Worm (Caenorhabditis elegans): ENCODE results near the gene tba-4.
"Not testable (repeated sequence)": the region's sequence is repeated elsewhere in the genome, so short reads cannot be mapped to it uniquely, and the experiment has no call there.

Gene tba-4

ce11 chrII:10898998-10899397, 19.5 kb upstream of the tba-4 start:
- TF ChIP-seq mab-5 (tag; optimal IDR thresholded peaks at IDR 0.05): no peak
- TF ChIP-seq nhr-76 (tag; optimal IDR thresholded peaks at IDR 0.05): no peak
- TF ChIP-seq lin-13 (tag; optimal IDR thresholded peaks at IDR 0.05): no peak
- TF ChIP-seq nhr-28 (tag; optimal IDR thresholded peaks at IDR 0.05): no peak
- TF ChIP-seq ham-2 (GFP tag; optimal IDR thresholded peaks at IDR 0.05): no peak
- TF ChIP-seq unc-39 (tag; optimal IDR thresholded peaks at IDR 0.05): no peak
- TF ChIP-seq blmp-1 (tag; optimal IDR thresholded peaks at IDR 0.05): no peak
- no peak for TF ChIP-seq cnd-1 (tag; optimal IDR thresholded peaks at IDR 0.05)
- no peak for TF ChIP-seq unc-62 (GFP tag; optimal IDR thresholded peaks at IDR 0.05)
- TF ChIP-seq mep-1 (tag; optimal IDR thresholded peaks at IDR 0.05): no peak

ce11 chrII:10902104-10902503, 16.4 kb upstream of the tba-4 start, which contains the start of gene gly-1:
Gene gly-1 (minus strand): TSS chrII:10902204.
- TF ChIP-seq ztf-11 (tag; optimal IDR thresholded peaks at IDR 0.05) (no peak), nhr-28 (tag; optimal IDR thresholded peaks at IDR 0.05) (no peak), snpc-4 (tag; optimal IDR thresholded peaks at IDR 0.05) (no peak)

DNA sequence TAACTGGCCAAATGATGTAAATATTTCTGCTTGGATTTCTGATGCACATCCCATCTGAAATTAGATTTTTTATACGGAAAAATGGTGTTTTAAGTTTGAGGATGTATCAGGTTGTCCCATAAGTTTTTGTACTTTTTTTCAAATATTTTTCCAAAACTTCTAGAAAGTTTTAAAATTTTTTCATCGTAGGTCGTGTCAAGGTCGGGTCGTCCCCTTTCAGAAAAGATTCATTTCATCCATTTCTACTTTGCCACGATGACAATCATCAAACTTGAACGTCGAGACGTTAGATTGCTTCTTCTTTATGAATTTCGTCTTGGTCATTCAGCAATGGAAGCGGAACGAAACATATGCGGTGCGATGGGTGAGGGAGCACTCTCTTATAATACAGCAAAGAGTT, 14.1 kb upstream of the tba-4 start, which contains the start of gene sra-12:
TSS of gene sra-12 (minus strand) at position 101 of the 400 bp plus-strand sequence.
- TF ChIP-seq sptf-1 (tag; optimal IDR thresholded peaks at IDR 0.05); lin-32 (GFP tag; optimal IDR thresholded peaks at IDR 0.05); cnd-1 (tag; optimal IDR thresholded peaks at IDR 0.05): not testable (repeated sequence)

- TF ChIP-seq unc-120 (tag; optimal IDR thresholded peaks at IDR 0.05; ENCODE audit: poor library complexity, severe bottlenecking) (no peak), nhr-2 (tag; optimal IDR thresholded peaks at IDR 0.05) (no peak), drap-1 (GFP tag; optimal IDR thresholded peaks at IDR 0.05) (no peak), tbx-8 (GFP tag; optimal IDR thresholded peaks at IDR 0.05) (no peak), nhr-76 (tag; optimal IDR thresholded peaks at IDR 0.05) (no peak), ham-2 (GFP tag; optimal IDR thresholded peaks at IDR 0.05) (no peak), flh-1 (GFP tag; optimal IDR thresholded peaks at IDR 0.05) (no peak), lin-13 (tag; optimal IDR thresholded peaks at IDR 0.05) (no peak)
These were observed 8.3 kb upstream of the tba-4 start, which contains the start of gene sra-11 for ce11 chrII:10910219-10910618. Gene sra-11 (minus strand): TSS chrII:10910319.

DNA sequence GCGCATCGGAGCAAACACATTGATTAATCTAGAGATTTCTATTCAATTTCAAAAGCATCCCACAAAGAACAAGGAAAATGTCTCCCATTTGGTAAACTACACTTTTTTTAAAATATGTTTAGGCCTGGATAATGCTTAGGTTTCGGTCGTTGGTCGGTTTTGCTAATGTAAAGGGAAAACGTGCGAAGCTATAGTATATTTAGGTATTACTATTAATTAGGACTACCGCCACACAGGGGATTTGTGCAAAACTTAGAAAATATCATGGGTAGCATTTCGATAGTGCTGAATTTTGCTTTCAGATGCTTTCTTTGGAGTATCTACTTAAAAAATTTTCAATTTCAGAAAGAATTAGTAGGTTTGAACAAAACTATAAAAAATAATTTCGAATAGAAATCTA, 5.5 kb upstream of the tba-4 start:
- TF ChIP-seq lsy-2 (tag; optimal IDR thresholded peaks at IDR 0.05) (no peak), ceh-83 (GFP tag; optimal IDR thresholded peaks at IDR 0.05) (no peak), blmp-1 (tag; optimal IDR thresholded peaks at IDR 0.05) (no peak), mls-2 (tag; optimal IDR thresholded peaks at IDR 0.05) (no peak), ceh-39 (tag; optimal IDR thresholded peaks at IDR 0.05) (no peak), ham-2 (GFP tag; optimal IDR thresholded peaks at IDR 0.05) (no peak), M03D4.4 (tag; optimal IDR thresholded peaks at IDR 0.05) (no peak), unc-39 (tag; optimal IDR thresholded peaks at IDR 0.05) (no peak), lin-32 (GFP tag; optimal IDR thresholded peaks at IDR 0.05) (no peak), elt-1 (tag; optimal IDR thresholded peaks at IDR 0.05; ENCODE audit: borderline replicate concordance, insufficient read depth) (no peak), unc-120 (tag; optimal IDR thresholded peaks at IDR 0.05; ENCODE audit: poor library complexity, severe bottlenecking) (no peak), elt-3 (tag; optimal IDR thresholded peaks at IDR 0.05) (no peak), lin-13 (tag; optimal IDR thresholded peaks at IDR 0.05) (no peak), snpc-4 (tag; optimal IDR thresholded peaks at IDR 0.05) (no peak), nhr-76 (tag; optimal IDR thresholded peaks at IDR 0.05) (no peak)

DNA sequence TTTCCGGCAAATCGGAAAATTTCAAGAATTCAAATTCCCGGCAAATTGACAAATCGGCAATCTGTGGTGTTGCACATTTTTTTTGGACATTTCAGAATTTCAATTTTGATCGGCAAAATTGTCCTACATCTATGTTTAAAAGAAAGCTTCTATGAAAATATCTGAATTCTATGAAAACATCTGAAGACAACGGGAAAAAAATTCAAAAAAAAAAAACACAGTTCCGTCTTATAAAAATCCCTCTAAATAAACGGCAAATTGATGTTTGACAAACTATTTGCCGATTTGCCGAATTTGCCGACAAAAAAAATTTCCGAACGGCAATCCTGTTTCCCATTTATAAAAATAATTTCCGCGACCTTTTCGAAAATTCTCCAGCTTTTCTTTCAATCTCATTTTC, 4.1 kb upstream of the tba-4 start, which contains the start of gene F44F4.15:
TSS of gene F44F4.15 (plus strand) at position 301 of the 400 bp plus-strand sequence.
- no peak for TF ChIP-seq nhr-2 (tag; optimal IDR thresholded peaks at IDR 0.05)
- no peak for TF ChIP-seq unc-39 (tag; optimal IDR thresholded peaks at IDR 0.05)
- TF ChIP-seq lsy-2 (tag; optimal IDR thresholded peaks at IDR 0.05): no peak
- no peak for TF ChIP-seq snpc-4 (tag; optimal IDR thresholded peaks at IDR 0.05)
- TF ChIP-seq zip-8 (tag; optimal IDR thresholded peaks at IDR 0.05): no peak

DNA sequence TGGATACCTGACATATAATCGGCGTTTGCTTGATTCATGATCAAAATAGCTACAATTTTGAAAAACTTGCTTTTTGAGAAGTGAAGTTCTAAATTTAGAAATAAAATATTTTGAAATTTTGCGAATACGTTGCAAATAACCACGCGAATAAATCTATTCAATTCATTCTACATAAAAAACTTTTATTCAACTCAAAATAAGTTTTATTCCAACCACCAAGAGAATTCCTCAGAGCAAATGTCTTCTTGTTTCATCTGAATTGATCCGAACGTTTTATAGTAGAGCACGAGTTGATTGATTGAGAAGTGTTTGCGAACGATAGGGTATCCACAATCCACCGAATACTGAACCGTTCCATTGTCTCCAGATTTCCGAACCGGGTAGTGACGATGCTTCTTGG, 2.8 kb upstream of the tba-4 start, which contains the start of gene F44F4.9:
TSS of gene F44F4.9 (minus strand) at position 101 of the 400 bp plus-strand sequence.
- TF ChIP-seq tbx-8 (GFP tag; optimal IDR thresholded peaks at IDR 0.05): no peak
- TF ChIP-seq ceh-43 (GFP tag; optimal IDR thresholded peaks at IDR 0.05): no peak
